Fruit fly (Drosophila melanogaster) whole organism, pupa: ENCODE data around the gene Lcp65Ag2.

Experiments used
- CG10348 ChIP-seq: fragments of 200-800 bp; sonication (Bioruptor generic); IDR thresholded peaks from 2 replicates; pipeline ENCODE4 v1.3.6; 2022; ENCODE audit warnings: missing biosample characterization, missing genetic modification characterization
- CG14655 ChIP-seq: fragments of 200-800 bp; sonication (Bioruptor generic); optimal IDR thresholded peaks from 3 replicates; lab custom pipeline; 2017; ENCODE audit warnings: mild to moderate bottlenecking, missing biosample characterization, missing genetic modification reagents, missing genetic modification characterization
- CG32121 ChIP-seq: fragments of 200-800 bp; sonication (Bioruptor generic); IDR thresholded peaks from 2 replicates; pipeline ENCODE4 v1.3.6; 2022; ENCODE audit warnings: missing biosample characterization, missing genetic modification characterization
- CG8159 ChIP-seq: fragments of 200-800 bp; sonication (Bioruptor generic); optimal IDR thresholded peaks from 3 replicates; lab custom pipeline; 2018; ENCODE audit warnings: missing biosample characterization, mild to moderate bottlenecking, missing genetic modification characterization, moderate library complexity
- CG9948 ChIP-seq: fragments of 200-800 bp; sonication (Bioruptor generic); optimal IDR thresholded peaks from 2 replicates; lab custom pipeline; 2018; ENCODE audit warnings: missing biosample characterization, mild to moderate bottlenecking, missing genetic modification characterization, moderate library complexity
- fd96Ca ChIP-seq: fragments of 200-800 bp; sonication (Bioruptor generic); IDR thresholded peaks from 3 replicates; pipeline ENCODE4 v1.3.6; 2022; ENCODE audit warnings: missing biosample characterization, missing genetic modification characterization
- rn ChIP-seq: fragments of 200-800 bp; sonication (Bioruptor generic); IDR thresholded peaks from 2 replicates; pipeline ENCODE4 v1.3.6; 2022; ENCODE audit warnings: missing biosample characterization, missing genetic modification characterization

- TF ChIP-seq CG32121 (no peak), CG9948 (tag; lab: Kevin White, UChicago) (no peak), CG10348 (GFP tag; lab: Robert Waterston, UW) (no peak), fd96Ca (GFP tag; lab: Robert Waterston, UW) (no peak), rn (no peak), CG14655 (GFP tag; lab: Kevin White, UChicago) (no peak), CG8159 (no peak)
These were observed 11.4 kb upstream of the Lcp65Ag2 start, which contains the start of gene Lcp65Ac for dm6 chr3L:6144769-6145220.
